Worm (Caenorhabditis elegans): ENCODE data around the gene srx-43.

Gene srx-43

DNA sequence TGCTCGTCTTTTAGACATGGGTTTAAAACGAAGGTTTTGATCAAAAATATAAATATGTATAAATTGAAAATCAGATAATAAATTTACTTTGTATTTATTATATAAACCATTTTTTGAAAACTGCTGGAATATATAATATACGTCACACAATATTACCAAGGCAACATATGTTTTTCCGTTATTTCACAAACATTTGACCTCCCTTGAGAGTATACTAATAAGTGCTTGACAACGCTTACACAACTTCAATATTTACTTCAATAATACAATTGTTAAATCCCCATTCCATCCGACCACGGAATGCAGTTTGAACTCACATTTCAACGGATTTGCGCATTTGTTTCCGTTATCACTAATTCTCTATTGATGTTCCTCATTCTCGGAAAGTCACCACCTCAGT lies 29.7 kb downstream of the srx-43 start, which contains the start of gene str-198:
TSS of gene str-198 (plus strand) at position 301 of the 400 bp plus-strand sequence.
- TF ChIP-seq sma-9 (GFP tag; optimal IDR thresholded peaks at IDR 0.05) (no peak), sma-9 (tag; optimal IDR thresholded peaks at IDR 0.05) (no peak), ztf-1 (GFP tag; conservative IDR thresholded peaks at IDR 0.05) (no peak), ama-1 (optimal IDR thresholded peaks at IDR 0.05) (no peak), ztf-11 (tag; optimal IDR thresholded peaks at IDR 0.05) (no peak), fos-1 (tag; optimal IDR thresholded peaks at IDR 0.05) (no peak), lin-13 (GFP tag; optimal IDR thresholded peaks at IDR 0.05) (no peak), lsy-2 (tag; optimal IDR thresholded peaks at IDR 0.05) (no peak), gmeb-1 (tag; optimal IDR thresholded peaks at IDR 0.05) (no peak), egl-27 (tag; optimal IDR thresholded peaks at IDR 0.05) (no peak), mdl-1 (tag; optimal IDR thresholded peaks at IDR 0.05) (no peak), peb-1 (tag; optimal IDR thresholded peaks at IDR 0.05) (no peak), nhr-6 (tag; optimal IDR thresholded peaks at IDR 0.05) (no peak), C34F6.9 (tag; optimal IDR thresholded peaks at IDR 0.05) (no peak), nhr-10 (tag; optimal IDR thresholded peaks at IDR 0.05) (no peak), nhr-12 (tag; optimal IDR thresholded peaks at IDR 0.05) (no peak), ceh-82 (tag; optimal IDR thresholded peaks at IDR 0.05) (no peak), zag-1 (tag; optimal IDR thresholded peaks at IDR 0.05) (no peak), Y55F3AM.14 (GFP tag; optimal IDR thresholded peaks at IDR 0.05) (no peak), mbf-1 (tag; optimal IDR thresholded peaks at IDR 0.05) (no peak), unc-55 (GFP tag; optimal IDR thresholded peaks at IDR 0.05) (no peak)

DNA sequence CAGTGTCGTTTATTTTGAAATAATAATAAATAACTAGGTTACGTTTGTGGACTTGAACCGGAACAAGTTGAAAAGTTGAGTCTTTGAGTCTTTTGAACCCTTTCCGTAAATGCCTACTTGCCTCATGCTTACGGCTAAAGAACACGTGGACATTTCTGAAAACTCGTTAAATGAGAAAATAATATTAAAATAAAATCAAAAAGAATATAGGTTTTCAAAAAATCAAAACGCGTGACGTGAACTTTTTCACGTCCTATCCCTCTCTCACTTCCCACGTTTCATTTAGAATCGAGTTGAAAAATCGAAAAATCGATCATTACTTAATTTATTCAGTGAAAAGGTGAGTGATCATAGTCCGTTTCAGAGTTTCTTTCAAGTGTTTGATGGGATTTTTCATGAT lies 31.4 kb downstream of the srx-43 start, which contains the start of gene best-12:
TSS of gene best-12 (plus strand) at position 301 of the 400 bp plus-strand sequence.
- TF ChIP-seq C34F6.9 (tag; optimal IDR thresholded peaks at IDR 0.05) = no peak

DNA sequence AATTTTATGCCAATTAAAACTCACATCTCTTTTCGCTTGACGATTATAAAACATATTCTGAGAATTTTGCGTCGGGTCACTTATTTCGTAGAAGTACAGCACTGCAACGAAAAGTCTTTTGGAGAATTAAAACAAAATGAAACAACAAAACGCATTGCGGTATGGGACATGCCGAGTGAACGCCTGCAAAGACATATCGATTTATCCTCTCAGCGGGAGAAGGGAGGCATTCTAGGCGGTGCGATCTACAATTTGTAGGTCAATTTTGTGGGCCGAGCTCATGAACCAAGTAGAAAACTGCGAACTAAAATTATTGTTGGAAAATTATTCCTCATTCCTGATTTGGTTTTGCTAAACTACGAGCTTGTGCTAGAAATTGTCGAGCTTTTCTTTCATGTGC lies 35.6 kb downstream of the srx-43 start, which contains the start of gene F14H3.3:
TSS of gene F14H3.3 (minus strand) at position 101 of the 400 bp plus-strand sequence.
- TF ChIP-seq mab-5 (tag; optimal IDR thresholded peaks at IDR 0.05) = no peak

DNA sequence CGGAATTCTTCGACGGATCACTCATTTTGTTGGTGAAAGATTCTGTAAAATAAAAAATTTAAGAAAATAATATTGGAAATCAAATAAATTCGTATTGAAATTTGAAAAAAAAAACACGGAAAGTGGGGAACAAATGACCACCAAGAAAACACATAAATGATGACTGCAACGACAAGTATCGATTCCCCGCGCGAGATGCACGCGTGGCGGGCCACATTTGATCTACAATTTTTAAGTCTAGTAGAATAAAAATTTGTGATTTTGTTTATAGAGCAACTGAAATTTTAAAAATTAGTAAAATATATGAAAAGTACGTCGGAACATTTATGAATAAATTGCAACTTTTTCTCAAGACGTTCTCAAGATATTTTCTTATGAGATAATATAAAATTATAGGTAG lies 37.3 kb downstream of the srx-43 start, which contains the start of gene F14H3.4:
TSS of gene F14H3.4 (minus strand) at position 42 of the 400 bp plus-strand sequence.
- TF ChIP-seq unc-39 (tag; optimal IDR thresholded peaks at IDR 0.05) (no peak), lsy-2 (tag; optimal IDR thresholded peaks at IDR 0.05) (no peak), nhr-6 (tag; optimal IDR thresholded peaks at IDR 0.05) (no peak), nhr-10 (tag; optimal IDR thresholded peaks at IDR 0.05) (no peak), sma-9 (GFP tag; optimal IDR thresholded peaks at IDR 0.05) (no peak), sma-9 (tag; optimal IDR thresholded peaks at IDR 0.05) (no peak), F13H6.1 (tag; optimal IDR thresholded peaks at IDR 0.05) (no peak), elt-3 (tag; optimal IDR thresholded peaks at IDR 0.05) (no peak), aly-2 (tag; optimal IDR thresholded peaks at IDR 0.05) (no peak), nhr-23 (tag; optimal IDR thresholded peaks at IDR 0.05) (no peak)

DNA sequence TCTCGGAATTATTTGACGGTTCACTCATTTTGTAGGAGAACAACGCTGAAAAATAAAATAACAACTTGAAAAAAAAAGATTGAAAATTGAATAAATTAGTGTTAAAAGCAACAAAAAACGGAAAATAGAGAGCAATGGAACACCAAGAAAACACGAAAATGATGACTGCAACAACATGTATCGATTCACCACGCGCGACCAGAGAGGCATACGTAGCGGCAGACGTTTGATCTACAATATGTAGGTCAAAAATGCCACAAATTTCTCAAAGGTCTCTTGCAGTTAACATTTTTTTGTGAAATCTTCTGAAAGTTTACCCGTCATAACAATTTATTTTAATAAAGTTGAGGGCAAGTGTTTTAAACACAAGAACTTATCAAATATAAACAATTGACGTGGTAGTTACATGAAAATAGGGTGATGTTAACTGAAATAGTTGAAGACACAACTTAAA lies 39.3 kb downstream of the srx-43 start, which contains the start of gene F14H3.5:
TSS of gene F14H3.5 (minus strand) at position 51 of the 454 bp plus-strand sequence.
- TF ChIP-seq unc-39 (tag; optimal IDR thresholded peaks at IDR 0.05) = no peak
- TF ChIP-seq ZK546.5 (tag; optimal IDR thresholded peaks at IDR 0.05) = no peak
- TF ChIP-seq nhr-11 (tag; optimal IDR thresholded peaks at IDR 0.05) = no peak
- TF ChIP-seq nhr-6 (tag; optimal IDR thresholded peaks at IDR 0.05) = no peak
- no peak for TF ChIP-seq mbf-1 (tag; optimal IDR thresholded peaks at IDR 0.05)
- TF ChIP-seq mab-5 (tag; optimal IDR thresholded peaks at IDR 0.05) = no peak
- TF ChIP-seq F13H6.1 (tag; optimal IDR thresholded peaks at IDR 0.05) = no peak
- TF ChIP-seq sem-4 (tag; optimal IDR thresholded peaks at IDR 0.05) = no peak
- no peak for TF ChIP-seq unc-55 (GFP tag; optimal IDR thresholded peaks at IDR 0.05)
- TF ChIP-seq snpc-4 (tag; optimal IDR thresholded peaks at IDR 0.05) = no peak
- no peak for TF ChIP-seq nhr-23 (tag; optimal IDR thresholded peaks at IDR 0.05)
- TF ChIP-seq nhr-77 (tag; optimal IDR thresholded peaks at IDR 0.05) = no peak
- no peak for TF ChIP-seq sma-9 (GFP tag; optimal IDR thresholded peaks at IDR 0.05)
- no peak for TF ChIP-seq sma-9 (tag; optimal IDR thresholded peaks at IDR 0.05)
- no peak for TF ChIP-seq peb-1 (tag; optimal IDR thresholded peaks at IDR 0.05)
- no peak for TF ChIP-seq nhr-21 (tag; optimal IDR thresholded peaks at IDR 0.05)
- TF ChIP-seq lin-13 (GFP tag; optimal IDR thresholded peaks at IDR 0.05) = no peak
- TF ChIP-seq gmeb-1 (tag; optimal IDR thresholded peaks at IDR 0.05) = no peak
- no peak for TF ChIP-seq nhr-237 (tag; optimal IDR thresholded peaks at IDR 0.05)

Data from whole organism, L2 larva.